Worm (Caenorhabditis elegans): ENCODE results near the gene C43F9.11.

The C43F9.11 gene

ce11 chrIV:10593570-10593969, 3.0 kb upstream of the C43F9.11 start, which contains the start of gene C43F9.7:
C43F9.7 (minus strand) TSS chrIV:10593670.
- no peak for TF ChIP-seq ZK337.2 (GFP tag; IDR thresholded peaks at IDR 0.05)
- TF ChIP-seq mes-2 (tag; optimal IDR thresholded peaks at IDR 0.05; ENCODE audit: poor library complexity, severe bottlenecking): no peak
- TF ChIP-seq nhr-41 (GFP tag; IDR thresholded peaks at IDR 0.05): no peak
- no peak for TF ChIP-seq zip-11 (GFP tag; IDR thresholded peaks at IDR 0.05)
- TF ChIP-seq saeg-2 (GFP tag; IDR thresholded peaks at IDR 0.05): no peak
- TF ChIP-seq daf-8 (GFP tag; IDR thresholded peaks at IDR 0.05): no peak
- no peak for TF ChIP-seq unc-130 (GFP tag; optimal IDR thresholded peaks at IDR 0.05)
- TF ChIP-seq nhr-77 (tag; optimal IDR thresholded peaks at IDR 0.05): no peak
- TF ChIP-seq hlh-11 (tag; optimal IDR thresholded peaks at IDR 0.05): no peak
- TF ChIP-seq sdz-12 (GFP tag; optimal IDR thresholded peaks at IDR 0.05): no peak
- TF ChIP-seq dmd-8 (GFP tag; IDR thresholded peaks at IDR 0.05): no peak
- TF ChIP-seq hif-1 (tag; optimal IDR thresholded peaks at IDR 0.05): no peak
- no peak for TF ChIP-seq lin-39 (tag; optimal IDR thresholded peaks at IDR 0.05)
- no peak for TF ChIP-seq ctbp-1 (GFP tag; IDR thresholded peaks at IDR 0.05)
- TF ChIP-seq nhr-48 (tag; optimal IDR thresholded peaks at IDR 0.05): no peak
- TF ChIP-seq mep-1 (tag; optimal IDR thresholded peaks at IDR 0.05): no peak
- no peak for TF ChIP-seq Y5F2A.4 (GFP tag; optimal IDR thresholded peaks at IDR 0.05)
- TF ChIP-seq tag-97 (GFP tag; IDR thresholded peaks at IDR 0.05): no peak
- no peak for TF ChIP-seq nhr-111 (GFP tag; optimal IDR thresholded peaks at IDR 0.05)
- TF ChIP-seq spr-1 (tag; optimal IDR thresholded peaks at IDR 0.05): no peak

ce11 chrIV:10599983-10600382, 3.4 kb downstream of the C43F9.11 start, which contains the start of gene R09H10.1:
R09H10.1 (plus strand) TSS chrIV:10600283.
- TF ChIP-seq nhr-10 (tag; optimal IDR thresholded peaks at IDR 0.05): no peak
- TF ChIP-seq pha-4 (GFP tag; IDR thresholded peaks at IDR 0.05): no peak
- no peak for TF ChIP-seq pha-4 (tag; optimal IDR thresholded peaks at IDR 0.05)
- no peak for TF ChIP-seq D1046.2 (GFP tag; IDR thresholded peaks at IDR 0.05)
- no peak for TF ChIP-seq mdl-1 (tag; optimal IDR thresholded peaks at IDR 0.05)
- TF ChIP-seq hif-1 (tag; optimal IDR thresholded peaks at IDR 0.05): no peak
- TF ChIP-seq duxl-1 (tag; optimal IDR thresholded peaks at IDR 0.05; ENCODE audit: poor library complexity): no peak
- no peak for TF ChIP-seq lin-38 (GFP tag; IDR thresholded peaks at IDR 0.05)
- no peak for TF ChIP-seq nhr-42 (GFP tag; IDR thresholded peaks at IDR 0.05)
- no peak for TF ChIP-seq ztf-7 (tag; optimal IDR thresholded peaks at IDR 0.05)
- no peak for TF ChIP-seq unc-39 (tag; optimal IDR thresholded peaks at IDR 0.05)
- TF ChIP-seq lin-29 (GFP tag; IDR thresholded peaks at IDR 0.05): no peak
- no peak for TF ChIP-seq egl-27 (tag; optimal IDR thresholded peaks at IDR 0.05)
- no peak for TF ChIP-seq dmd-6 (GFP tag; IDR thresholded peaks at IDR 0.05)
- no peak for TF ChIP-seq hmg-1.1 (GFP tag; IDR thresholded peaks at IDR 0.05)
- no peak for TF ChIP-seq pqm-1 (tag; optimal IDR thresholded peaks at IDR 0.05)
- no peak for TF ChIP-seq mdt-29 (GFP tag; IDR thresholded peaks at IDR 0.05)
- TF ChIP-seq nhr-237 (tag; optimal IDR thresholded peaks at IDR 0.05): no peak
- TF ChIP-seq madf-5 (GFP tag; IDR thresholded peaks at IDR 0.05): no peak
- no peak for TF ChIP-seq rbr-2 (tag; optimal IDR thresholded peaks at IDR 0.05)

- TF ChIP-seq mdl-1 (tag; optimal IDR thresholded peaks at IDR 0.05) (no peak), daf-16 (GFP tag; optimal IDR thresholded peaks at IDR 0.05) (no peak), daf-16 (tag; optimal IDR thresholded peaks at IDR 0.05) (no peak), T26A8.4 (GFP tag; IDR thresholded peaks at IDR 0.05) (no peak), dve-1 (tag; optimal IDR thresholded peaks at IDR 0.05; ENCODE audit: insufficient read depth) (no peak), duxl-1 (tag; optimal IDR thresholded peaks at IDR 0.05; ENCODE audit: poor library complexity) (no peak), F37D6.2 (tag; optimal IDR thresholded peaks at IDR 0.05) (no peak), F44E2.7 (GFP tag; IDR thresholded peaks at IDR 0.05) (no peak)
Observed at ce11 chrIV:10602644-10603043, 6.0 kb downstream of the C43F9.11 start, which contains the start of gene R09H10.2. R09H10.2 (plus strand) TSS chrIV:10602944.

Data from whole organism, L4 larva.